Fruit fly (Drosophila melanogaster): Measurements from ENCODE around the gene DIP-gamma.

DIP-gamma gene

DNA sequence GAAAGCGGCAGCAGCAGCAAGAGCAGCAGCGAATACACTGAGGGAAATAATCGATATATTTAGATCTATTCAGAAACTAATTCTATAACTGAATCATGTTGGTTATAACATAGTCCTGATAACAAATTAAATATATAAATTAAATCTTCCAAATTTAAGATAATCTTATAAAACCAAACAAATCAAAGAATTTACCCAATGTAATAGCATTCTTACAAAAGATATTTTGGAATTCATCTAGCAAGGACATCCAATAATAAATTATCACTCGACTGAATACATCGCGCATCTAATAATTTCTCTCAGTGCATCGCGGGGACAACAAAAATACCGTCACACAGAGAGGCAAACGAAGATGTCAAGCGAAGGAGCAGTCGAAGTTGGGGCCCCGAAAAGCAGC is 11.1 kb downstream of the DIP-gamma start (continued):
- TF ChIP-seq PHDP (tag; optimal IDR thresholded peaks at IDR 0.05) (peak; percentile 48), ATbp (GFP tag; optimal IDR thresholded peaks at IDR 0.05) (no peak), mam (GFP tag; optimal IDR thresholded peaks at IDR 0.05) (peak; percentile 26), CG10654 (GFP tag; optimal IDR thresholded peaks at IDR 0.05) (no peak), abd-A (tag; optimal IDR thresholded peaks at IDR 0.05) (no peak), CG30403 (GFP tag; optimal IDR thresholded peaks at IDR 0.05) (peak; percentile 41), CG6854 (GFP tag; optimal IDR thresholded peaks at IDR 0.05) (peak; percentile 61), unpg (GFP tag; optimal IDR thresholded peaks at IDR 0.05) (no peak), CG10147 (GFP tag; optimal IDR thresholded peaks at IDR 0.05) (peak; percentile 37), crol (GFP tag; IDR thresholded peaks at IDR 0.05) (no peak), CG42726 (GFP tag; IDR thresholded peaks at IDR 0.05; ENCODE audit: partially characterized antibody) (no peak), GATAe (GFP tag; conservative IDR thresholded peaks at IDR 0.05) (no peak), fd96Cb (tag; optimal IDR thresholded peaks at IDR 0.05) (peak; percentile 1), Taf1 (GFP tag; IDR thresholded peaks at IDR 0.05) (no peak), CG7839 (tag; optimal IDR thresholded peaks at IDR 0.05) (peak; percentile 64), CG9817 (tag; optimal IDR thresholded peaks at IDR 0.05) (peak; percentile 35), Bgb (GFP tag; IDR thresholded peaks at IDR 0.05; ENCODE audit: partially characterized antibody) (no peak), mirr (GFP tag; optimal IDR thresholded peaks at IDR 0.05) (no peak), Lhr (GFP tag; optimal IDR thresholded peaks at IDR 0.05) (no peak), slp2 (GFP tag; optimal IDR thresholded peaks at IDR 0.05) (no peak), CG32767 (GFP tag; IDR thresholded peaks at IDR 0.05) (no peak), Atf6 (GFP tag; IDR thresholded peaks at IDR 0.05) (peak; percentile 41; the same call in 1 of the 2 replicates), CG17802 (tag; optimal IDR thresholded peaks at IDR 0.05) (no peak), NFAT (GFP tag; IDR thresholded peaks at IDR 0.05) (no peak), sug (tag; optimal IDR thresholded peaks at IDR 0.05) (peak; percentile 27), croc (GFP tag; conservative IDR thresholded peaks at IDR 0.05) (no peak), CG8924 (tag; optimal IDR thresholded peaks at IDR 0.05) (peak; percentile 48), ranshi (GFP tag; IDR thresholded peaks at IDR 0.05) (no peak), oc (tag; optimal IDR thresholded peaks at IDR 0.05) (no peak), danr (GFP tag; IDR thresholded peaks at IDR 0.05) (no peak), Sox102F (GFP tag; optimal IDR thresholded peaks at IDR 0.05) (peak; percentile 28), sqz (GFP tag; optimal IDR thresholded peaks at IDR 0.05) (no peak), pan (optimal IDR thresholded peaks at IDR 0.05) (no peak), pan (GFP tag; optimal IDR thresholded peaks at IDR 0.05 in 1 of 2, IDR thresholded peaks at IDR 0.05 in 1 of 2) (peak in 1 of 2 experiments; percentile 44), Fer3 (tag; optimal IDR thresholded peaks at IDR 0.05) (peak; percentile 34), CG2678 (tag; optimal IDR thresholded peaks at IDR 0.05) (peak; percentile 75), sens-2 (GFP tag; IDR thresholded peaks at IDR 0.05) (no peak), Dref (GFP tag; IDR thresholded peaks at IDR 0.05) (no peak), CG10543 (GFP tag; optimal IDR thresholded peaks at IDR 0.05) (peak; percentile 16)

DNA sequence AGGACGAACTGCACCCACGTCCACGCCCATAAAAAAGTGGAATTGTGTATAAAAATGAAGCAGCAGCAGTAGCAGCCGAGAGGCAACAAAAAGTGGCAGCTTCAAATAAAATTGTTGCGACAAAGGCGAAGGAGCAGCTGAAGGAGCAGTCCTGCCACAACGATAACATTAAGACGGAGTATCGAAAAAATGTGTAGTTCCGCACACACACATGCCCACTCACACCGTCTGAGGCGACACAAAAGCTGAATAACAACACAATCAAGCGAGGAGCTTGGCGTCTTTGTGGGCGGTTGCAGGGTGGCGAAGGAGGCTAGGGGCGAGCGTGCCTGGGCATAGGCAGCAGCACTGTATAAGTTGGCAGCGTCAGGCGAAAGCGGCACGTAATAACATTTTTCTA is 11.5 kb downstream of the DIP-gamma start:
- TF ChIP-seq abd-A (tag; optimal IDR thresholded peaks at IDR 0.05) (peak; percentile 86), CoRest (tag; optimal IDR thresholded peaks at IDR 0.05) (no peak)

Data from whole organism, embryonic.